Worm (Caenorhabditis elegans): ENCODE results near the gene ZK563.2.

ce11 chrX:3334115-3334514 is 34.6 kb upstream of the ZK563.2 start:
- no peak for TF ChIP-seq nhr-25 (tag; optimal IDR thresholded peaks at IDR 0.05)
- no peak for TF ChIP-seq unc-62 (GFP tag; optimal IDR thresholded peaks at IDR 0.05)
- TF ChIP-seq snpc-4 (tag; optimal IDR thresholded peaks at IDR 0.05) = no peak

Measured in whole organism, L2 larva.